Worm (Caenorhabditis elegans) whole organism, young adult: ENCODE measurements around the gene nhr-26.

Source experiments
- F39B2.1 ChIP-seq: fragments of 200-800 bp; sonication (Bioruptor generic); IDR thresholded peaks from 2 replicates; pipeline ENCODE4 v1.3.6; 2022; ENCODE audit warnings: missing genetic modification reagents, missing genetic modification characterization, missing compliant biosample characterization
- F57C9.4 ChIP-seq: sonication (generic microtip); optimal IDR thresholded peaks from 2 replicates; lab custom pipeline; 2017; ENCODE audit warnings: mild to moderate bottlenecking, missing genetic modification characterization, missing compliant biosample characterization
- K11D2.4 ChIP-seq: fragments of 200-800 bp; sonication (Bioruptor generic); IDR thresholded peaks from 2 replicates; pipeline ENCODE4 v1.3.6; 2022; ENCODE audit warnings: missing genetic modification reagents, missing genetic modification characterization, missing compliant biosample characterization
- K12H6.12 ChIP-seq: fragments of 200-800 bp; sonication (Bioruptor generic); optimal IDR thresholded peaks from 2 replicates; lab custom pipeline; 2018; ENCODE audit warnings: mild to moderate bottlenecking, missing genetic modification characterization, missing compliant biosample characterization
- T07F8.4 ChIP-seq: sonication (generic microtip); optimal IDR thresholded peaks from 2 replicates; lab custom pipeline; 2016; ENCODE audit warnings: mild to moderate bottlenecking, missing genetic modification characterization, moderate library complexity, missing compliant biosample characterization
- Y53F4B.3 ChIP-seq: fragments of 200-800 bp; sonication (Bioruptor generic); IDR thresholded peaks from 2 replicates; pipeline ENCODE4 v1.3.6; 2022; ENCODE audit warnings: missing genetic modification reagents, missing genetic modification characterization, missing compliant biosample characterization
- Y79H2A.3 ChIP-seq: fragments of 200-800 bp; sonication (Bioruptor generic); conservative IDR thresholded peaks from 2 replicates; pipeline ENCODE4 v1.3.6; 2022; ENCODE audit warnings: missing genetic modification reagents, missing genetic modification characterization, missing compliant biosample characterization
- ZK185.1 ChIP-seq: sonication (generic microtip); optimal IDR thresholded peaks from 2 replicates; lab custom pipeline; 2016; ENCODE audit warnings: mild to moderate bottlenecking, missing genetic modification characterization, missing compliant biosample characterization; ENCODE audit not compliant: poor library complexity, severe bottlenecking
- akir-1 ChIP-seq: fragments of 200-800 bp; sonication (Bioruptor generic); optimal IDR thresholded peaks from 2 replicates; lab custom pipeline; 2018; ENCODE audit warnings: mild to moderate bottlenecking, missing genetic modification characterization, moderate library complexity, missing compliant biosample characterization
- ama-1 ChIP-seq, 3 experiments: fragments of 150-350 bp in 1 of 3; sonication (generic microtip) in 2 of 3; optimal IDR thresholded peaks; 2 replicates each; lab custom pipeline; 2014 to 2018; ENCODE audit warnings: missing biosample characterization in 2 of 3, missing genetic modification characterization in 2 of 3, missing genetic modification reagents in 2 of 3
- bed-2 ChIP-seq: fragments of 200-800 bp; sonication (Bioruptor generic); IDR thresholded peaks from 2 replicates; pipeline ENCODE4 v1.3.6; 2022; ENCODE audit warnings: missing genetic modification reagents, missing genetic modification characterization, missing compliant biosample characterization
- cebp-2 ChIP-seq: fragments of 200-800 bp; sonication (Bioruptor generic); IDR thresholded peaks from 2 replicates; pipeline ENCODE4 v1.3.6; 2022; ENCODE audit warnings: missing genetic modification characterization, missing compliant biosample characterization
- ceh-40 ChIP-seq: fragments of 200-800 bp; sonication (Bioruptor generic); IDR thresholded peaks from 2 replicates; pipeline ENCODE4 v1.3.6; 2022; ENCODE audit warnings: missing genetic modification characterization, missing compliant biosample characterization
- die-1 ChIP-seq: sonication (generic microtip); optimal IDR thresholded peaks from 2 replicates; lab custom pipeline; 2016; ENCODE audit warnings: missing genotype, mild to moderate bottlenecking, missing genetic modification characterization, missing compliant biosample characterization
- dox-1 ChIP-seq: fragments of 200-800 bp; sonication (Bioruptor generic); IDR thresholded peaks from 2 replicates; pipeline ENCODE4 v1.3.6; 2022; ENCODE audit warnings: missing genetic modification reagents, missing genetic modification characterization, missing compliant biosample characterization
- egl-18 ChIP-seq: fragments of 200-800 bp; sonication (Bioruptor generic); IDR thresholded peaks from 2 replicates; pipeline ENCODE4 v1.3.6; 2022; ENCODE audit warnings: missing genetic modification reagents, missing genetic modification characterization, missing compliant biosample characterization
- him-1 ChIP-seq: sonication (generic microtip); optimal IDR thresholded peaks from 2 replicates; lab custom pipeline; 2016; ENCODE audit warnings: missing genotype, missing genetic modification reagents, missing genetic modification characterization, missing compliant biosample characterization
- hlh-12 ChIP-seq: sonication (generic microtip); optimal IDR thresholded peaks from 2 replicates; lab custom pipeline; 2016; ENCODE audit warnings: missing genetic modification characterization, missing compliant biosample characterization
- hmg-20 ChIP-seq: fragments of 200-800 bp; sonication (Bioruptor generic); IDR thresholded peaks from 2 replicates; pipeline ENCODE4 v1.3.6; 2022; ENCODE audit warnings: missing genetic modification reagents, missing genetic modification characterization, missing compliant biosample characterization
- lag-1 ChIP-seq: fragments of 200-800 bp; sonication (Bioruptor generic); IDR thresholded peaks from 2 replicates; pipeline ENCODE4 v1.3.6; 2022; ENCODE audit warnings: missing genetic modification reagents, missing genetic modification characterization, missing compliant biosample characterization
- let-607 ChIP-seq, 2 experiments: fragments of 200-800 bp in 1 of 2; sonication (Bioruptor generic) in 1 of 2; sonication (generic microtip) in 1 of 2; optimal IDR thresholded peaks; 2 replicates each; lab custom pipeline; 2016 to 2018; ENCODE audit warnings: mild to moderate bottlenecking in 2 of 2, missing compliant biosample characterization in 2 of 2, missing genetic modification characterization in 2 of 2, moderate library complexity in 2 of 2, missing genotype in 1 of 2
- lin-35 ChIP-seq, 3 experiments: fragments of 150-350 bp in 2 of 3; sonication (generic microtip) in 1 of 3; optimal IDR thresholded peaks; 2 replicates each; lab custom pipeline; 2014 to 2018; ENCODE audit warnings: missing biosample characterization in 3 of 3, missing genetic modification characterization in 3 of 3, missing genetic modification reagents in 3 of 3
- lin-54 ChIP-seq: fragments of 200-800 bp; sonication (Bioruptor generic); optimal IDR thresholded peaks from 2 replicates; lab custom pipeline; 2018; ENCODE audit warnings: mild to moderate bottlenecking, missing genetic modification characterization, missing compliant biosample characterization
- lsy-27 ChIP-seq: sonication (generic microtip); optimal IDR thresholded peaks from 2 replicates; lab custom pipeline; 2017; ENCODE audit warnings: missing genetic modification characterization, mild to moderate bottlenecking, missing compliant biosample characterization, antibody characterized with exemption, missing genotype, borderline replicate concordance; ENCODE audit not compliant: insufficient read depth
- madf-3 ChIP-seq: fragments of 200-800 bp; sonication (Bioruptor generic); IDR thresholded peaks from 2 replicates; pipeline ENCODE4 v1.3.6; 2022; ENCODE audit warnings: missing genetic modification reagents, missing genetic modification characterization, missing compliant biosample characterization
- mcd-1 ChIP-seq: fragments of 200-800 bp; sonication (Bioruptor generic); IDR thresholded peaks from 2 replicates; pipeline ENCODE4 v1.3.6; 2022; ENCODE audit warnings: missing genetic modification reagents, missing genetic modification characterization, missing compliant biosample characterization
- nfyb-1 ChIP-seq: fragments of 200-800 bp; sonication (Bioruptor generic); IDR thresholded peaks from 2 replicates; pipeline ENCODE4 v1.3.6; 2022; ENCODE audit warnings: missing genetic modification reagents, missing genetic modification characterization, missing compliant biosample characterization
- nhr-27 ChIP-seq: fragments of 200-800 bp; sonication (Bioruptor generic); optimal IDR thresholded peaks from 2 replicates; lab custom pipeline; 2018; ENCODE audit warnings: mild to moderate bottlenecking, missing genetic modification characterization, moderate library complexity, missing compliant biosample characterization
- nhr-90 ChIP-seq: sonication (generic microtip); optimal IDR thresholded peaks from 2 replicates; lab custom pipeline; 2016; ENCODE audit warnings: missing genotype, mild to moderate bottlenecking, missing genetic modification characterization, missing compliant biosample characterization
- rpc-1 ChIP-seq, 2 experiments: fragments of 150-350 bp in 1 of 2; sonication (generic microtip) in 1 of 2; optimal IDR thresholded peaks; 2 replicates each; lab custom pipeline; 2014 to 2018; ENCODE audit warnings: missing biosample characterization in 1 of 2, missing genetic modification characterization in 1 of 2, missing genetic modification reagents in 1 of 2, missing genotype in 1 of 2
- snpc-3.4 ChIP-seq: sonication (generic microtip); optimal IDR thresholded peaks from 2 replicates; lab custom pipeline; 2017; ENCODE audit warnings: missing genetic modification characterization, mild to moderate bottlenecking, missing compliant biosample characterization, antibody characterized with exemption, moderate library complexity, missing genotype, missing genetic modification reagents
- tlf-1 ChIP-seq: fragments of 200-800 bp; sonication (Bioruptor generic); optimal IDR thresholded peaks from 2 replicates; lab custom pipeline; 2018; ENCODE audit warnings: mild to moderate bottlenecking, missing genetic modification characterization, missing compliant biosample characterization
- unc-130 ChIP-seq: sonication (generic microtip); optimal IDR thresholded peaks from 2 replicates; lab custom pipeline; 2016; ENCODE audit warnings: missing genetic modification reagents, missing genetic modification characterization, missing compliant biosample characterization
- ztf-3 ChIP-seq: fragments of 200-800 bp; sonication (Bioruptor generic); optimal IDR thresholded peaks from 2 replicates; lab custom pipeline; 2018; ENCODE audit warnings: mild to moderate bottlenecking, missing genetic modification characterization, missing compliant biosample characterization

Gene nhr-26

ce11 chrX:12702713-12703112 lies 2.4 kb upstream of the nhr-26 start:
- TF ChIP-seq tlf-1 = no peak
- TF ChIP-seq let-607 (tag; optimal IDR thresholded peaks at IDR 0.05; lab: Kevin White, UChicago) = no peak
- TF ChIP-seq K11D2.4 (GFP tag; lab: Robert Waterston, UW) = no peak

ce11 chrX:12701963-12702362 lies 1.7 kb upstream of the nhr-26 start, which contains the start of gene nhr-214:
Gene nhr-214 (minus strand): TSS chrX:12702063.
- TF ChIP-seq lin-54 (GFP tag; lab: Kevin White, UChicago) = no peak
- TF ChIP-seq ceh-40 (GFP tag; lab: Robert Waterston, UW) = no peak
- TF ChIP-seq hmg-20 (GFP tag; lab: Robert Waterston, UW) = no peak
- TF ChIP-seq die-1 (tag; lab: Kevin White, UChicago) = no peak
- TF ChIP-seq K12H6.12 = no peak
- TF ChIP-seq snpc-3.4 = no peak
- no peak for TF ChIP-seq nhr-90 (tag; lab: Kevin White, UChicago)
- no peak for TF ChIP-seq mcd-1
- no peak for TF ChIP-seq Y53F4B.3 (GFP tag; lab: Robert Waterston, UW)
- TF ChIP-seq unc-130 (GFP tag; lab: Kevin White, UChicago) = no peak
- TF ChIP-seq T07F8.4 (tag; lab: Kevin White, UChicago) = no peak
- no peak for TF ChIP-seq dox-1 (GFP tag; lab: Robert Waterston, UW)
- no peak for TF ChIP-seq rpc-1 (optimal IDR thresholded peaks at IDR 0.05; lab: Kevin White, UChicago)
- no peak for TF ChIP-seq rpc-1 (tag; optimal IDR thresholded peaks at IDR 0.05; lab: Kevin White, UChicago)
- TF ChIP-seq F57C9.4 (tag; lab: Kevin White, UChicago) = no peak
- TF ChIP-seq F39B2.1 (GFP tag; lab: Robert Waterston, UW) = no peak
- TF ChIP-seq lsy-27 (tag; lab: Kevin White, UChicago) = no peak

- TF ChIP-seq ama-1 (optimal IDR thresholded peaks at IDR 0.05; lab: Kevin White, UChicago) = no peak
- peak in 1 of 2 experiments; percentile 50 for TF ChIP-seq ama-1 (GFP tag; optimal IDR thresholded peaks at IDR 0.05; lab: Kevin White, UChicago)
- no peak for TF ChIP-seq him-1 (tag; lab: Kevin White, UChicago)
- TF ChIP-seq egl-18 = no peak
- peak in 1 of 3 experiments; percentile 7 for TF ChIP-seq lin-35 (GFP tag; optimal IDR thresholded peaks at IDR 0.05; lab: Kevin White, UChicago)
- TF ChIP-seq let-607 (tag; optimal IDR thresholded peaks at IDR 0.05; lab: Kevin White, UChicago) = no peak
- TF ChIP-seq nfyb-1 (GFP tag; lab: Robert Waterston, UW) = no peak
- TF ChIP-seq lag-1 (GFP tag; lab: Robert Waterston, UW) = no peak
- TF ChIP-seq Y79H2A.3 (GFP tag; lab: Robert Waterston, UW) = no peak
- no peak for TF ChIP-seq bed-2
- no peak for TF ChIP-seq hlh-12 (tag; lab: Kevin White, UChicago)
- TF ChIP-seq ztf-3 (GFP tag; lab: Kevin White, UChicago) = no peak
- TF ChIP-seq unc-130 (GFP tag; lab: Kevin White, UChicago) = no peak
- TF ChIP-seq cebp-2 (GFP tag; lab: Robert Waterston, UW) = no peak
- peak; percentile 28 for TF ChIP-seq ZK185.1
- no peak for TF ChIP-seq nhr-27 (tag; lab: Kevin White, UChicago)
These were observed 7.1 kb downstream of the nhr-26 start for ce11 chrX:12693150-12693589.

- TF ChIP-seq nhr-27 (tag; lab: Kevin White, UChicago) = no peak
- 0 out of 2 replicates have a peak, but pooled peaks have one; percentile 32 for TF ChIP-seq madf-3
- TF ChIP-seq egl-18 = no peak
- TF ChIP-seq ama-1 (optimal IDR thresholded peaks at IDR 0.05; lab: Kevin White, UChicago) = peak; percentile 18
- peak in 1 of 2 experiments; percentile 54 for TF ChIP-seq ama-1 (GFP tag; optimal IDR thresholded peaks at IDR 0.05; lab: Kevin White, UChicago)
- no peak for TF ChIP-seq akir-1 (GFP tag; lab: Kevin White, UChicago)
- TF ChIP-seq F39B2.1 (GFP tag; lab: Robert Waterston, UW) = no peak
These were observed 8.4 kb downstream of the nhr-26 start for ce11 chrX:12691740-12692383.
